Worm (Caenorhabditis elegans) whole organism, mixed stage, embryonic: ENCODE measurements around the gene cyn-3.

Experiments
- M03D4.4 ChIP-seq: sonication (generic microtip); optimal IDR thresholded peaks from 2 replicates; lab custom pipeline; 2017; ENCODE audit warnings: mild to moderate bottlenecking, missing genetic modification characterization, missing compliant biosample characterization
- bed-3 ChIP-seq: fragments of 200-800 bp; sonication (Bioruptor generic); optimal IDR thresholded peaks from 3 replicates; lab custom pipeline; 2018; ENCODE audit warnings: mild to moderate bottlenecking, missing genetic modification characterization, moderate library complexity, missing compliant biosample characterization
- blmp-1 ChIP-seq: fragments of 150-350 bp; optimal IDR thresholded peaks from 2 replicates; lab custom pipeline; 2014; ENCODE audit warnings: missing biosample characterization, missing genetic modification characterization
- ceh-39 ChIP-seq: fragments of 150-350 bp; optimal IDR thresholded peaks from 2 replicates; lab custom pipeline; 2014; ENCODE audit warnings: missing biosample characterization, missing genetic modification characterization
- ceh-43 ChIP-seq: fragments of 200-800 bp; sonication (Bioruptor generic); optimal IDR thresholded peaks from 2 replicates; lab custom pipeline; 2018; ENCODE audit warnings: mild to moderate bottlenecking, missing genetic modification characterization, moderate library complexity, missing compliant biosample characterization
- ceh-83 ChIP-seq: fragments of 200-800 bp; sonication (Bioruptor generic); optimal IDR thresholded peaks from 2 replicates; lab custom pipeline; 2018; ENCODE audit warnings: mild to moderate bottlenecking, missing genetic modification characterization, missing compliant biosample characterization
- ces-1 ChIP-seq: fragments of 150-350 bp; optimal IDR thresholded peaks from 2 replicates; lab custom pipeline; 2014; ENCODE audit warnings: missing biosample characterization, missing genetic modification reagents, missing genetic modification characterization
- cnd-1 ChIP-seq: fragments of 200-800 bp; sonication (Bioruptor generic); optimal IDR thresholded peaks from 2 replicates; lab custom pipeline; 2018; ENCODE audit warnings: mild to moderate bottlenecking, missing genetic modification characterization, missing compliant biosample characterization
- drap-1 ChIP-seq: fragments of 200-800 bp; sonication (Bioruptor generic); optimal IDR thresholded peaks from 3 replicates; lab custom pipeline; 2018; ENCODE audit warnings: mild to moderate bottlenecking, missing genetic modification characterization, missing compliant biosample characterization
- elt-1 ChIP-seq: sonication (generic microtip); optimal IDR thresholded peaks from 2 replicates; lab custom pipeline; 2017; ENCODE audit warnings: missing genetic modification characterization, mild to moderate bottlenecking, missing compliant biosample characterization, antibody characterized with exemption, moderate library complexity, borderline replicate concordance; ENCODE audit not compliant: insufficient read depth
- elt-3 ChIP-seq: fragments of 150-350 bp; optimal IDR thresholded peaks from 2 replicates; lab custom pipeline; 2014; ENCODE audit warnings: missing biosample characterization, missing genetic modification characterization
- flh-1 ChIP-seq: fragments of 200-800 bp; sonication (Bioruptor generic); optimal IDR thresholded peaks from 2 replicates; lab custom pipeline; 2018; ENCODE audit warnings: mild to moderate bottlenecking, missing genetic modification characterization, moderate library complexity, missing compliant biosample characterization
- ham-2 ChIP-seq: fragments of 200-800 bp; sonication (Bioruptor generic); optimal IDR thresholded peaks from 2 replicates; lab custom pipeline; 2018; ENCODE audit warnings: mild to moderate bottlenecking, missing genetic modification characterization, missing compliant biosample characterization
- hlh-1 ChIP-seq: fragments of 150-350 bp; optimal IDR thresholded peaks from 2 replicates; lab custom pipeline; 2014; ENCODE audit warnings: missing biosample characterization, missing genetic modification reagents, missing genetic modification characterization
- lin-13 ChIP-seq: fragments of 150-350 bp; optimal IDR thresholded peaks from 2 replicates; lab custom pipeline; 2014; ENCODE audit warnings: missing biosample characterization, missing genetic modification characterization
- lin-32 ChIP-seq: fragments of 200-800 bp; sonication (Bioruptor generic); optimal IDR thresholded peaks from 2 replicates; lab custom pipeline; 2018; ENCODE audit warnings: mild to moderate bottlenecking, missing genetic modification characterization, missing compliant biosample characterization
- lsy-2 ChIP-seq: fragments of 150-350 bp; optimal IDR thresholded peaks from 2 replicates; lab custom pipeline; 2014; ENCODE audit warnings: missing biosample characterization, missing genetic modification characterization
- mab-5 ChIP-seq: fragments of 150-350 bp; optimal IDR thresholded peaks from 2 replicates; lab custom pipeline; 2014; ENCODE audit warnings: missing biosample characterization, missing genetic modification characterization
- mep-1 ChIP-seq: fragments of 150-350 bp; optimal IDR thresholded peaks from 2 replicates; lab custom pipeline; 2017; ENCODE audit warnings: missing biosample characterization, missing genetic modification reagents, missing genetic modification characterization, inconsistent platforms
- mls-2 ChIP-seq: sonication (generic microtip); optimal IDR thresholded peaks from 2 replicates; lab custom pipeline; 2016; ENCODE audit warnings: mild to moderate bottlenecking, missing genetic modification characterization, moderate library complexity, missing compliant biosample characterization
- nhr-12 ChIP-seq: fragments of 150-350 bp; optimal IDR thresholded peaks from 2 replicates; lab custom pipeline; 2014; ENCODE audit warnings: missing biosample characterization, missing genetic modification characterization
- nhr-2 ChIP-seq: fragments of 150-350 bp; optimal IDR thresholded peaks from 2 replicates; lab custom pipeline; 2014; ENCODE audit warnings: missing biosample characterization, missing genetic modification characterization
- nhr-237 ChIP-seq: fragments of 150-350 bp; optimal IDR thresholded peaks from 2 replicates; lab custom pipeline; 2014; ENCODE audit warnings: missing biosample characterization, missing genetic modification characterization
- nhr-76 ChIP-seq: sonication (generic microtip); optimal IDR thresholded peaks from 2 replicates; lab custom pipeline; 2017; ENCODE audit warnings: missing biosample characterization, missing genetic modification characterization
- pha-4 ChIP-seq: fragments of 150-350 bp; optimal IDR thresholded peaks from 2 replicates; lab custom pipeline; 2018; ENCODE audit warnings: missing biosample characterization, missing genetic modification reagents, missing genetic modification characterization
- snpc-4 ChIP-seq: fragments of 150-350 bp; optimal IDR thresholded peaks from 2 replicates; lab custom pipeline; 2014; ENCODE audit warnings: missing biosample characterization, missing genetic modification characterization
- sptf-1 ChIP-seq: sonication (generic microtip); optimal IDR thresholded peaks from 2 replicates; lab custom pipeline; 2017; ENCODE audit warnings: mild to moderate bottlenecking, missing genetic modification characterization, moderate library complexity, missing compliant biosample characterization
- tbx-8 ChIP-seq: fragments of 200-800 bp; sonication (Bioruptor generic); optimal IDR thresholded peaks from 2 replicates; lab custom pipeline; 2018; ENCODE audit warnings: mild to moderate bottlenecking, missing genetic modification characterization, moderate library complexity, missing compliant biosample characterization
- unc-62 ChIP-seq: fragments of 150-350 bp; optimal IDR thresholded peaks from 2 replicates; lab custom pipeline; 2014; ENCODE audit warnings: missing biosample characterization, missing genetic modification reagents, missing genetic modification characterization
- zip-8 ChIP-seq: fragments of 150-350 bp; optimal IDR thresholded peaks from 2 replicates; lab custom pipeline; 2014; ENCODE audit warnings: missing biosample characterization, missing genetic modification characterization
- ztf-11 ChIP-seq: fragments of 150-350 bp; optimal IDR thresholded peaks from 2 replicates; lab custom pipeline; 2014; ENCODE audit warnings: missing biosample characterization, missing genetic modification characterization

The cyn-3 gene

ce11 chrV:15153277-15153676 is 36.5 kb upstream of the cyn-3 start, which contains the start of gene srh-55:
Gene srh-55, plus strand, starts transcription at chrV:15153577.
- no peak for TF ChIP-seq unc-62 (GFP tag; lab: Kevin White, UChicago)

ce11 chrV:15156504-15156903 is 33.2 kb upstream of the cyn-3 start:
- no peak for TF ChIP-seq lin-32 (GFP tag; lab: Kevin White, UChicago)
- TF ChIP-seq ham-2 (GFP tag; lab: Kevin White, UChicago), result no peak
- no peak for TF ChIP-seq cnd-1 (tag; lab: Kevin White, UChicago)
- TF ChIP-seq mab-5, result no peak
- TF ChIP-seq unc-62 (GFP tag; lab: Kevin White, UChicago), result no peak
- TF ChIP-seq elt-1 (tag; lab: Kevin White, UChicago), result no peak
- TF ChIP-seq lin-13 (tag; lab: Kevin White, UChicago), result no peak
- TF ChIP-seq sptf-1, result no peak
- no peak for TF ChIP-seq mls-2 (tag; lab: Kevin White, UChicago)
- TF ChIP-seq flh-1 (GFP tag; lab: Kevin White, UChicago), result no peak
- TF ChIP-seq ces-1, result no peak
- no peak for TF ChIP-seq lsy-2
- no peak for TF ChIP-seq mep-1 (tag; lab: Kevin White, UChicago)
- TF ChIP-seq nhr-2 (tag; lab: Kevin White, UChicago), result no peak
- TF ChIP-seq ceh-39 (tag; lab: Kevin White, UChicago), result no peak
- no peak for TF ChIP-seq snpc-4 (tag; lab: Kevin White, UChicago)
- no peak for TF ChIP-seq zip-8
- no peak for TF ChIP-seq M03D4.4 (tag; lab: Kevin White, UChicago)

- no peak for TF ChIP-seq nhr-12 (tag; lab: Kevin White, UChicago)
- TF ChIP-seq zip-8, result no peak
- TF ChIP-seq bed-3, result no peak
- TF ChIP-seq ceh-43 (GFP tag; lab: Kevin White, UChicago), result no peak
- TF ChIP-seq ceh-39 (tag; lab: Kevin White, UChicago), result no peak
- TF ChIP-seq elt-3 (tag; lab: Kevin White, UChicago), result no peak
- TF ChIP-seq lin-13 (tag; lab: Kevin White, UChicago), result no peak
- TF ChIP-seq nhr-76, result no peak
Observed at ce11 chrV:15158691-15159090, 31.0 kb upstream of the cyn-3 start, which contains the start of gene str-45. Gene str-45, plus strand, starts transcription at chrV:15158991.

- TF ChIP-seq drap-1 (GFP tag; lab: Kevin White, UChicago) (no peak), unc-62 (GFP tag; lab: Kevin White, UChicago) (no peak), mab-5 (no peak), nhr-237 (tag; lab: Kevin White, UChicago) (no peak), snpc-4 (tag; lab: Kevin White, UChicago) (no peak)
Observed at ce11 chrV:15162697-15163096, 27.0 kb upstream of the cyn-3 start, which contains the start of gene srz-11. Gene srz-11, plus strand, starts transcription at chrV:15163082.

- TF ChIP-seq flh-1 (GFP tag; lab: Kevin White, UChicago), result no peak
- no peak for TF ChIP-seq mab-5
- no peak for TF ChIP-seq ztf-11 (tag; lab: Kevin White, UChicago)
- TF ChIP-seq ham-2 (GFP tag; lab: Kevin White, UChicago), result no peak
- no peak for TF ChIP-seq pha-4 (tag; lab: Kevin White, UChicago)
- TF ChIP-seq tbx-8 (GFP tag; lab: Kevin White, UChicago), result no peak
- no peak for TF ChIP-seq lsy-2
- no peak for TF ChIP-seq ceh-83 (GFP tag; lab: Kevin White, UChicago)
- TF ChIP-seq mep-1 (tag; lab: Kevin White, UChicago), result no peak
- no peak for TF ChIP-seq nhr-76
- no peak for TF ChIP-seq hlh-1 (tag; lab: Kevin White, UChicago)
- no peak for TF ChIP-seq unc-62 (GFP tag; lab: Kevin White, UChicago)
- TF ChIP-seq lin-13 (tag; lab: Kevin White, UChicago), result no peak
- no peak for TF ChIP-seq sptf-1
- no peak for TF ChIP-seq zip-8
- no peak for TF ChIP-seq ceh-39 (tag; lab: Kevin White, UChicago)
- TF ChIP-seq blmp-1 (tag; lab: Kevin White, UChicago), result no peak
Observed at ce11 chrV:15175459-15175858, 14.3 kb upstream of the cyn-3 start, which contains the start of gene clec-47. Gene clec-47, plus strand, starts transcription at chrV:15175759.
